Worm (Caenorhabditis elegans) whole organism, L4 larva: ENCODE measurements around the gene C06E1.1.
A peak's percentile ranks its signal among the peaks of the same experiment; 100 is the strongest.

Source experiments
- D1046.2 ChIP-seq: fragments of 200-800 bp; sonication (Bioruptor generic); IDR thresholded peaks from 2 replicates; pipeline ENCODE4 v1.3.6; 2022; ENCODE audit warnings: missing genetic modification characterization, missing compliant biosample characterization
- F37D6.2 ChIP-seq: sonication (generic microtip); optimal IDR thresholded peaks from 2 replicates; lab custom pipeline; 2016; ENCODE audit warnings: mild to moderate bottlenecking, missing genetic modification characterization, missing compliant biosample characterization
- F44E2.7 ChIP-seq: fragments of 200-800 bp; sonication (Bioruptor generic); IDR thresholded peaks from 2 replicates; pipeline ENCODE4 v2.1.2; 2022; ENCODE audit warnings: missing genetic modification characterization, missing compliant biosample characterization
- Y48G9A.11 ChIP-seq: fragments of 200-800 bp; sonication (Bioruptor generic); IDR thresholded peaks from 2 replicates; pipeline ENCODE4 v1.3.6; 2022; ENCODE audit warnings: missing genetic modification reagents, missing genetic modification characterization, missing compliant biosample characterization
- ZK337.2 ChIP-seq: fragments of 200-800 bp; sonication (Bioruptor generic); IDR thresholded peaks from 2 replicates; pipeline ENCODE4 v1.3.6; 2022; ENCODE audit warnings: missing genetic modification reagents, missing genetic modification characterization, missing compliant biosample characterization
- aha-1 ChIP-seq: fragments of 150-350 bp; peaks from one replicate; lab custom pipeline; 2014; ENCODE audit warnings: missing biosample characterization, missing genetic modification characterization
- ceh-20 ChIP-seq: fragments of 200-800 bp; sonication (Bioruptor generic); IDR thresholded peaks from 2 replicates; pipeline ENCODE4 v1.3.6; 2022; ENCODE audit warnings: missing genetic modification reagents, missing genetic modification characterization, missing compliant biosample characterization
- ceh-28 ChIP-seq: fragments of 150-350 bp; optimal IDR thresholded peaks from 2 replicates; lab custom pipeline; 2014; ENCODE audit warnings: missing biosample characterization, missing genetic modification reagents, missing genetic modification characterization
- ceh-44 ChIP-seq: fragments of 200-800 bp; sonication (Bioruptor generic); IDR thresholded peaks from 2 replicates; pipeline ENCODE4 v1.3.6; 2022; ENCODE audit warnings: missing genetic modification reagents, missing genetic modification characterization, missing compliant biosample characterization
- ceh-82 ChIP-seq: sonication (generic microtip); optimal IDR thresholded peaks from 2 replicates; lab custom pipeline; 2017; ENCODE audit warnings: missing biosample characterization, missing genetic modification characterization
- daf-16 ChIP-seq, 3 experiments: sonication (generic microtip); optimal IDR thresholded peaks; 2 replicates each; lab custom pipeline; 2016 to 2017; ENCODE audit warnings: missing genetic modification characterization in 3 of 3, missing genetic modification reagents in 3 of 3, mild to moderate bottlenecking in 2 of 3, missing compliant biosample characterization in 2 of 3, missing biosample characterization in 1 of 3, moderate library complexity in 1 of 3
- daf-19 ChIP-seq: fragments of 200-800 bp; sonication (Bioruptor generic); conservative IDR thresholded peaks from 2 replicates; pipeline ENCODE4 v1.3.6; 2022; ENCODE audit warnings: missing genetic modification characterization, missing compliant biosample characterization
- dmd-6 ChIP-seq: fragments of 200-800 bp; sonication (Bioruptor generic); IDR thresholded peaks from 2 replicates; pipeline ENCODE4 v1.3.6; 2022; ENCODE audit warnings: missing genetic modification reagents, missing genetic modification characterization, missing compliant biosample characterization
- dpl-1 ChIP-seq: fragments of 150-350 bp; optimal IDR thresholded peaks from 2 replicates; lab custom pipeline; 2014; ENCODE audit warnings: missing biosample characterization, missing genetic modification reagents, missing genetic modification characterization
- gei-8 ChIP-seq: fragments of 200-800 bp; sonication (Bioruptor generic); optimal IDR thresholded peaks from 2 replicates; lab custom pipeline; 2018; ENCODE audit warnings: mild to moderate bottlenecking, missing genetic modification characterization, missing compliant biosample characterization
- hif-1 ChIP-seq, 2 experiments: sonication (generic microtip); optimal IDR thresholded peaks; 2 replicates each; lab custom pipeline; 2016 to 2017; ENCODE audit warnings: missing compliant biosample characterization in 2 of 2, missing genetic modification characterization in 2 of 2, missing genetic modification reagents in 2 of 2, missing genotype in 2 of 2, mild to moderate bottlenecking in 1 of 2
- hlh-30 ChIP-seq: sonication (generic microtip); optimal IDR thresholded peaks from 2 replicates; lab custom pipeline; 2017; ENCODE audit warnings: antibody characterized with exemption, mild to moderate bottlenecking, missing genetic modification characterization, missing compliant biosample characterization; ENCODE audit not compliant: insufficient read depth
- lim-7 ChIP-seq: fragments of 200-800 bp; sonication (Bioruptor generic); IDR thresholded peaks from 2 replicates; pipeline ENCODE4 v1.3.6; 2022; ENCODE audit warnings: missing genetic modification characterization, missing compliant biosample characterization
- lin-13 ChIP-seq: fragments of 150-350 bp; optimal IDR thresholded peaks from 2 replicates; lab custom pipeline; 2014; ENCODE audit warnings: missing biosample characterization, missing genetic modification reagents, missing genetic modification characterization
- madf-5 ChIP-seq, 2 experiments: fragments of 200-800 bp; sonication (Bioruptor generic); IDR thresholded peaks; 2 replicates each; pipeline ENCODE4 v1.3.6; 2022; ENCODE audit warnings: missing compliant biosample characterization in 2 of 2, missing genetic modification characterization in 2 of 2
- madf-9 ChIP-seq: fragments of 200-800 bp; sonication (Bioruptor generic); conservative IDR thresholded peaks from 2 replicates; pipeline ENCODE4 v1.3.6; 2022; ENCODE audit warnings: missing genetic modification reagents, missing genetic modification characterization, missing compliant biosample characterization
- mdl-1 ChIP-seq, 2 experiments: fragments of 150-350 bp in 1 of 2; sonication (generic microtip) in 1 of 2; optimal IDR thresholded peaks; 2 replicates each; lab custom pipeline; 2014 to 2017; ENCODE audit warnings: missing biosample characterization in 2 of 2, missing genetic modification characterization in 2 of 2
- mdt-29 ChIP-seq: fragments of 200-800 bp; sonication (Bioruptor generic); IDR thresholded peaks from 2 replicates; pipeline ENCODE4 v1.3.6; 2022; ENCODE audit warnings: missing genetic modification reagents, missing genetic modification characterization, missing compliant biosample characterization
- mep-1 ChIP-seq: fragments of 150-350 bp; sonication (generic microtip); optimal IDR thresholded peaks from 3 replicates; lab custom pipeline; 2014; ENCODE audit warnings: missing biosample characterization, missing genetic modification characterization
- mes-2 ChIP-seq: sonication (generic microtip); optimal IDR thresholded peaks from 2 replicates; lab custom pipeline; 2016; ENCODE audit warnings: missing genotype, mild to moderate bottlenecking, missing genetic modification characterization, missing compliant biosample characterization; ENCODE audit not compliant: poor library complexity, severe bottlenecking
- mxl-2 ChIP-seq: fragments of 200-800 bp; sonication (Bioruptor generic); conservative IDR thresholded peaks from 2 replicates; pipeline ENCODE4 v1.3.6; 2022; ENCODE audit warnings: missing genetic modification reagents, missing genetic modification characterization, missing compliant biosample characterization
- nhr-102 ChIP-seq: sonication (generic microtip); optimal IDR thresholded peaks from 2 replicates; lab custom pipeline; 2016; ENCODE audit warnings: mild to moderate bottlenecking, missing genetic modification characterization, moderate library complexity, missing compliant biosample characterization
- nhr-111 ChIP-seq: fragments of 200-800 bp; sonication (Bioruptor generic); optimal IDR thresholded peaks from 2 replicates; lab custom pipeline; 2018; ENCODE audit warnings: mild to moderate bottlenecking, missing genetic modification characterization, missing compliant biosample characterization
- nhr-25 ChIP-seq: sonication (generic microtip); optimal IDR thresholded peaks from 2 replicates; lab custom pipeline; 2017; ENCODE audit warnings: missing genetic modification characterization, mild to moderate bottlenecking, missing compliant biosample characterization, antibody characterized with exemption, moderate library complexity, borderline replicate concordance; ENCODE audit not compliant: insufficient read depth
- nhr-42 ChIP-seq: fragments of 200-800 bp; sonication (Bioruptor generic); IDR thresholded peaks from 2 replicates; pipeline ENCODE4 v1.3.6; 2022; ENCODE audit warnings: missing genetic modification characterization, missing compliant biosample characterization
- nhr-48 ChIP-seq: sonication (generic microtip); optimal IDR thresholded peaks from 2 replicates; lab custom pipeline; 2016; ENCODE audit warnings: mild to moderate bottlenecking, missing genetic modification characterization, missing compliant biosample characterization
- pha-4 ChIP-seq, 2 experiments: fragments of 150-350 bp in 1 of 2; fragments of 200-800 bp in 1 of 2; sonication (Bioruptor generic) in 1 of 2; IDR thresholded peaks in 1 of 2; optimal IDR thresholded peaks in 1 of 2; 2 replicates each; pipeline versions ENCODE4 v1.3.6 to Lab custom; 2014 to 2022; ENCODE audit warnings: missing genetic modification characterization in 2 of 2, missing genetic modification reagents in 2 of 2, missing biosample characterization in 1 of 2, missing compliant biosample characterization in 1 of 2
- set-16 ChIP-seq: fragments of 200-800 bp; sonication (Bioruptor generic); IDR thresholded peaks from 2 replicates; pipeline ENCODE4 v1.3.6; 2022; ENCODE audit warnings: missing genetic modification reagents, missing genetic modification characterization, missing compliant biosample characterization
- snpc-1.2 ChIP-seq: fragments of 200-800 bp; sonication (Bioruptor generic); IDR thresholded peaks from 2 replicates; pipeline ENCODE4 v1.3.6; 2022; ENCODE audit warnings: missing genetic modification reagents, missing genetic modification characterization, missing compliant biosample characterization
- spr-3 ChIP-seq: fragments of 200-800 bp; sonication (Bioruptor generic); optimal IDR thresholded peaks from 2 replicates; lab custom pipeline; 2018; ENCODE audit warnings: mild to moderate bottlenecking, missing genetic modification characterization, missing compliant biosample characterization
- tag-97 ChIP-seq: fragments of 200-800 bp; sonication (Bioruptor generic); IDR thresholded peaks from 2 replicates; pipeline ENCODE4 v1.3.6; 2022; ENCODE audit warnings: missing genetic modification characterization, missing compliant biosample characterization
- tra-1 ChIP-seq: fragments of 200-800 bp; sonication (Bioruptor generic); IDR thresholded peaks from 2 replicates; pipeline ENCODE4 v1.3.6; 2022; ENCODE audit warnings: missing genetic modification reagents, missing genetic modification characterization, missing compliant biosample characterization
- unc-130 ChIP-seq: sonication (generic microtip); optimal IDR thresholded peaks from 2 replicates; lab custom pipeline; 2016; ENCODE audit warnings: missing genetic modification reagents, missing genetic modification characterization, missing compliant biosample characterization
- unc-62 ChIP-seq, 3 experiments: fragments of 150-350 bp in 1 of 3; sonication (generic microtip); optimal IDR thresholded peaks in 2 of 3; peaks in 1 of 3; 1 replicate in 1 of 3; 2 replicates in 2 of 3; lab custom pipeline; 2014 to 2017; ENCODE audit warnings: missing biosample characterization in 3 of 3, missing genetic modification characterization in 3 of 3, missing genetic modification reagents in 3 of 3, missing genotype in 1 of 3
- vab-7 ChIP-seq: fragments of 200-800 bp; sonication (Bioruptor generic); IDR thresholded peaks from 2 replicates; pipeline ENCODE4 v1.3.6; 2022; ENCODE audit warnings: missing genetic modification reagents, missing genetic modification characterization, missing compliant biosample characterization
- zag-1 ChIP-seq: fragments of 150-350 bp; optimal IDR thresholded peaks from 2 replicates; lab custom pipeline; 2014; ENCODE audit warnings: missing biosample characterization, missing genetic modification characterization
- zfp-3 ChIP-seq: fragments of 200-800 bp; sonication (Bioruptor generic); conservative IDR thresholded peaks from 2 replicates; pipeline ENCODE4 v1.3.6; 2022; ENCODE audit warnings: missing genetic modification reagents, missing genetic modification characterization, missing compliant biosample characterization
- zip-11 ChIP-seq: fragments of 200-800 bp; sonication (Bioruptor generic); IDR thresholded peaks from 2 replicates; pipeline ENCODE4 v1.3.6; 2022; ENCODE audit warnings: missing genetic modification characterization, missing compliant biosample characterization
- ztf-7 ChIP-seq: fragments of 150-350 bp; optimal IDR thresholded peaks from 2 replicates; lab custom pipeline; 2014; ENCODE audit warnings: missing biosample characterization, missing genetic modification characterization

The C06E1.1 gene

DNA sequence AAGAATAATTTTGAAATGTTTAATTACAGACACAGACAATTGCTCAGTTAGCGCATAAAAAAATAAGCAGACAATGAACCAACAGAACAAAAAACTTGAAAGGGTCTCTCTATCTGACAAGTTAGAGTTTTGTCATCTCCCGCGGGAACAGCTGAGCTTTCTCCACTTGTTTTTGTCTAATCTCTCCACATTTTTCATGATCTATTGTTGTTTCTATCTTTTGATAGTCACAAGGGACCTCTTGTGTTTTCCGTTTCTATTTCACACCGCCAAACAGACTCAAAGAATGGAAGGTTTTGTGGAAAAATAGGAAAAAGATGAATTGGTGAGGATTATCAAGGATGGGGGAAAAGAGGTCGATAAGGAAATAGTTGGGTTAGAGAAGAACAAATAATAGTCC lies 31.2 kb downstream of the C06E1.1 start (continued):
- TF ChIP-seq spr-3 (no peak), nhr-25 (tag; lab: Kevin White, UChicago) (no peak), F37D6.2 (tag; lab: Kevin White, UChicago) (no peak), mes-2 (tag; lab: Kevin White, UChicago) (no peak), mdl-1 (tag; optimal IDR thresholded peaks at IDR 0.05; lab: Kevin White, UChicago) (no peak), nhr-111 (GFP tag; lab: Kevin White, UChicago) (no peak)

DNA sequence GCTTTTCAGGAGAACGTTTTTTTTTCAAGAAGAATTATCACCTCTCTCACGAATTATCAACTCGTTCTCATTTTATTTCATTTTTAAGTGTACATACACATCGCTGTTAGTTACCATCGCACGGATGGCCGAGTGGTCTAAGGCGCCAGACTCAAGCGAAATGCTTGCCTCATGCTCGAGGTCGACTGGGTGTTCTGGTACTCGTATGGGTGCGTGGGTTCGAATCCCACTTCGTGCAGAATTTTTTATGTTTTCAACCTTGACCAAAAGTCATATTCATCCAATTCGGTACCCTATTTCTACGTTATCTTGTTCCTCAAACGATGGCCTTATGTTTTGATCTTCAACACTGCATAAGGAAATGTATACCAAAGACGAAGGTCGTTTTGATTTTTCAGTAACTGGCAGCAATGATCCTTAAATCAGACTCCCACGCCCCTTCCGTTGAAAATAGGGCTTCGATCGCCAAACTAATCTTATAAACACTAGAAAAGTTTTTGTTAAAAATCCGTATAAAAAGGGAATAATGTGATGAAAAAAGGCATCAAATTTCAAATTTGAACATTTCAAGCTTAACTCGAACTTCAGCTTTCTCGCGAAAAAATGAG lies 33.7 kb downstream of the C06E1.1 start, which contains the start of gene fip-1:
fip-1 (plus strand) TSS at position 558 of the 608 bp plus-strand sequence.
- TF ChIP-seq mes-2 (tag; lab: Kevin White, UChicago) (peak; percentile 55), pha-4 (GFP tag; IDR thresholded peaks at IDR 0.05; lab: Robert Waterston, UW) (peak; percentile 80), pha-4 (tag; optimal IDR thresholded peaks at IDR 0.05; lab: Kevin White, UChicago) (no peak), D1046.2 (GFP tag; lab: Robert Waterston, UW) (0 out of 2 replicates have a peak, but pooled peaks have one; percentile 70), ztf-7 (tag; lab: Kevin White, UChicago) (no peak), ZK337.2 (peak; percentile 77), ceh-82 (tag; lab: Kevin White, UChicago) (no peak), aha-1 (tag; lab: Kevin White, UChicago) (peak; percentile 92), zag-1 (tag; lab: Kevin White, UChicago) (no peak), tag-97 (GFP tag; lab: Robert Waterston, UW) (no peak), madf-9 (GFP tag; lab: Robert Waterston, UW) (0 out of 2 replicates have a peak, but pooled peaks have one; percentile 57), hlh-30 (peak; percentile 41), daf-16 (GFP tag; optimal IDR thresholded peaks at IDR 0.05; lab: Kevin White, UChicago) (peak in 1 of 2 experiments; percentile 77), daf-16 (tag; optimal IDR thresholded peaks at IDR 0.05; lab: Kevin White, UChicago) (peak; percentile 57), daf-19 (no peak), dpl-1 (GFP tag; lab: Kevin White, UChicago) (no peak), mep-1 (peak; percentile 21), ceh-20 (GFP tag; lab: Robert Waterston, UW) (peak; percentile 51; the same call in 1 of the 2 replicates), unc-62 (GFP tag; optimal IDR thresholded peaks at IDR 0.05 in 1 of 2; lab: Kevin White, UChicago) (no peak), unc-62 (tag; optimal IDR thresholded peaks at IDR 0.05; lab: Kevin White, UChicago) (no peak), tra-1 (GFP tag; lab: Robert Waterston, UW) (peak; percentile 70; the same call in 1 of the 2 replicates), ceh-44 (GFP tag; lab: Robert Waterston, UW) (0 out of 2 replicates have a peak, but pooled peaks have one; percentile 49), Y48G9A.11 (no peak; the same call in none of the 2 replicates), madf-5 (GFP tag; IDR thresholded peaks at IDR 0.05; lab: Robert Waterston, UW) (peak; percentile 40 to 69; a peak in 1 of 4 replicates), nhr-48 (tag; lab: Kevin White, UChicago) (peak; percentile 20), mxl-2 (GFP tag; lab: Robert Waterston, UW) (no peak), nhr-102 (peak; percentile 26), nhr-42 (GFP tag; lab: Robert Waterston, UW) (peak; percentile 48; the same call in 1 of the 2 replicates), set-16 (GFP tag; lab: Robert Waterston, UW) (no peak), vab-7 (GFP tag; lab: Robert Waterston, UW) (peak; percentile 81), lim-7 (GFP tag; lab: Robert Waterston, UW) (peak; percentile 89), ceh-28 (tag; lab: Kevin White, UChicago) (no peak), dmd-6 (peak; percentile 23; the same call in 1 of the 2 replicates), F44E2.7 (no peak), lin-13 (GFP tag; lab: Kevin White, UChicago) (peak; percentile 16), snpc-1.2 (GFP tag; lab: Robert Waterston, UW) (peak; percentile 59), gei-8 (GFP tag; lab: Kevin White, UChicago) (peak; percentile 36), zip-11 (GFP tag; lab: Robert Waterston, UW) (no peak), mdt-29 (no peak), unc-130 (peak; percentile 33), zfp-3 (0 out of 2 replicates have a peak, but pooled peaks have one; percentile 40), hif-1 (tag; optimal IDR thresholded peaks at IDR 0.05; lab: Kevin White, UChicago) (no peak)
